Worm (Caenorhabditis elegans): Measurements from ENCODE around the gene nlp-14.

ce11 chrX:8882162-8882561 is 37.1 kb downstream of the nlp-14 start:
- TF ChIP-seq mdt-29 (GFP tag; IDR thresholded peaks at IDR 0.05) (no peak), Y5F2A.4 (GFP tag; optimal IDR thresholded peaks at IDR 0.05) (no peak), ztf-11 (tag; optimal IDR thresholded peaks at IDR 0.05) (no peak), arid-1 (GFP tag; conservative IDR thresholded peaks at IDR 0.05) (no peak), egl-27 (tag; optimal IDR thresholded peaks at IDR 0.05) (no peak), duxl-1 (tag; optimal IDR thresholded peaks at IDR 0.05; ENCODE audit: poor library complexity) (no peak), nhr-76 (tag; optimal IDR thresholded peaks at IDR 0.05) (no peak), lsy-2 (tag; optimal IDR thresholded peaks at IDR 0.05) (no peak), jun-1 (tag; optimal IDR thresholded peaks at IDR 0.05) (no peak)
